Fruit fly (Drosophila melanogaster) whole organism, wandering third instar larva: Measurements from ENCODE around the gene CG11555.

Experiments
- Abd-B ChIP-seq: fragments of >200 bp; optimal IDR thresholded peaks from 2 replicates; lab custom pipeline; 2017; ENCODE audit warnings: missing biosample characterization, missing genetic modification characterization
- CG32264 ChIP-seq: fragments of 200-800 bp; sonication (Bioruptor generic); optimal IDR thresholded peaks from 2 replicates; lab custom pipeline; 2016; ENCODE audit warnings: missing biosample characterization, missing genetic modification characterization
- CG9705 ChIP-seq: fragments of 200-800 bp; sonication (Bioruptor generic); optimal IDR thresholded peaks from 2 replicates; lab custom pipeline; 2018; ENCODE audit warnings: missing biosample characterization, mild to moderate bottlenecking, missing genetic modification characterization
- CrebA ChIP-seq: fragments of 200-800 bp; sonication (Bioruptor generic); optimal IDR thresholded peaks from 2 replicates; lab custom pipeline; 2016; ENCODE audit warnings: missing biosample characterization, mild to moderate bottlenecking, missing genetic modification characterization, borderline replicate concordance
- Dfd ChIP-seq: fragments of >200 bp; optimal IDR thresholded peaks from 2 replicates; lab custom pipeline; 2017; ENCODE audit warnings: missing biosample characterization, missing genetic modification characterization
- Dif ChIP-seq: fragments of 200-275, 200-300 bp; sonication (Bioruptor generic); optimal IDR thresholded peaks from 2 replicates; lab custom pipeline; 2018; ENCODE audit warnings: missing biosample characterization, missing genetic modification characterization; ENCODE audit not compliant: partially characterized antibody
- GATAd ChIP-seq: sonication (Bioruptor generic); optimal IDR thresholded peaks from 2 replicates; lab custom pipeline; 2016; ENCODE audit warnings: missing biosample characterization, missing genetic modification characterization
- HLH106 ChIP-seq: fragments of 200-800 bp; optimal IDR thresholded peaks from 3 replicates; lab custom pipeline; 2019; ENCODE audit warnings: missing biosample characterization, mild to moderate bottlenecking, missing genetic modification characterization, moderate library complexity
- Hnf4 ChIP-seq: fragments of 200-800 bp; sonication (Bioruptor generic); optimal IDR thresholded peaks from 2 replicates; lab custom pipeline; 2016; ENCODE audit warnings: missing biosample characterization, mild to moderate bottlenecking, missing genetic modification characterization
- Hr78 ChIP-seq: fragments of >200 bp; optimal IDR thresholded peaks from 2 replicates; lab custom pipeline; 2017; ENCODE audit warnings: missing biosample characterization, missing genetic modification characterization
- Hr83 ChIP-seq: fragments of 200-300 bp; sonication (Bioruptor generic); optimal IDR thresholded peaks from 2 replicates; lab custom pipeline; 2016; ENCODE audit warnings: missing biosample characterization, mild to moderate bottlenecking, missing genetic modification characterization, moderate library complexity; ENCODE audit not compliant: poor library complexity, severe bottlenecking
- Jra ChIP-seq: sonication (Bioruptor generic); optimal IDR thresholded peaks from 2 replicates; lab custom pipeline; 2016; ENCODE audit warnings: missing biosample characterization, missing genetic modification characterization
- Mio ChIP-seq: sonication (Bioruptor generic); optimal IDR thresholded peaks from 2 replicates; lab custom pipeline; 2016; ENCODE audit warnings: missing biosample characterization, missing genetic modification characterization
- Myc ChIP-seq: fragments of >200 bp; optimal IDR thresholded peaks from 2 replicates; lab custom pipeline; 2017
- N ChIP-seq: fragments of >200 bp; optimal IDR thresholded peaks from 2 replicates; lab custom pipeline; 2018; ENCODE audit warnings: missing biosample characterization, missing external identifiers, missing genetic modification characterization
- OdsH ChIP-seq: fragments of 200-800 bp; sonication (Bioruptor generic); optimal IDR thresholded peaks from 2 replicates; lab custom pipeline; 2016; ENCODE audit warnings: missing biosample characterization, mild to moderate bottlenecking, missing genetic modification characterization
- Rel ChIP-seq, 2 experiments: fragments of 200-800 bp; sonication (Bioruptor generic) in 1 of 2; optimal IDR thresholded peaks; 2 replicates in 1 of 2; 3 replicates in 1 of 2; lab custom pipeline; 2016 to 2019; ENCODE audit warnings: mild to moderate bottlenecking in 2 of 2, missing biosample characterization in 2 of 2, missing genetic modification characterization in 2 of 2, moderate library complexity in 1 of 2
- Sp1 ChIP-seq: fragments of 200-800 bp; sonication (Bioruptor generic); optimal IDR thresholded peaks from 3 replicates; lab custom pipeline; 2019; ENCODE audit warnings: missing biosample characterization, mild to moderate bottlenecking, missing genetic modification characterization, moderate library complexity
- Vsx2 ChIP-seq: fragments of 200-300, 225-300 bp; sonication (Bioruptor generic); optimal IDR thresholded peaks from 2 replicates; lab custom pipeline; 2018; ENCODE audit warnings: missing biosample characterization, missing genetic modification characterization; ENCODE audit not compliant: partially characterized antibody
- br ChIP-seq: fragments of 200-800 bp; sonication (Bioruptor generic); optimal IDR thresholded peaks from 2 replicates; lab custom pipeline; 2016; ENCODE audit warnings: missing biosample characterization, missing genetic modification characterization
- brk ChIP-seq: fragments of 200-800 bp; sonication (Bioruptor generic); optimal IDR thresholded peaks from 2 replicates; lab custom pipeline; 2016; ENCODE audit warnings: missing biosample characterization, mild to moderate bottlenecking, missing genetic modification characterization
- dl ChIP-seq, 2 experiments: fragments of 175-275, 200-275 bp in 1 of 2; fragments of 200-275 bp in 1 of 2; sonication (Bioruptor generic); optimal IDR thresholded peaks; lab custom pipeline; 2018; ENCODE audit warnings: mild to moderate bottlenecking in 2 of 2, missing biosample characterization in 2 of 2, missing genetic modification characterization in 2 of 2, moderate library complexity in 2 of 2; ENCODE audit not compliant: partially characterized antibody in 2 of 2, insufficient read depth in 1 of 2
- dmrt93B ChIP-seq: fragments of 200-800 bp; sonication (Bioruptor generic); optimal IDR thresholded peaks from 2 replicates; lab custom pipeline; 2018; ENCODE audit warnings: missing biosample characterization, mild to moderate bottlenecking, missing genetic modification characterization
- dsf ChIP-seq: sonication (Bioruptor generic); optimal IDR thresholded peaks from 2 replicates; lab custom pipeline; 2016; ENCODE audit warnings: missing biosample characterization, missing genetic modification characterization, borderline replicate concordance
- ey ChIP-seq: fragments of 200-800 bp; sonication (Bioruptor generic); optimal IDR thresholded peaks from 2 replicates; lab custom pipeline; 2016; ENCODE audit warnings: missing biosample characterization, missing genetic modification characterization
- foxo ChIP-seq, 2 experiments: fragments of 200-800 bp; sonication (Bioruptor generic); optimal IDR thresholded peaks; 2 replicates in 1 of 2; 3 replicates in 1 of 2; lab custom pipeline; 2016 to 2017; ENCODE audit warnings: missing biosample characterization in 2 of 2, missing genetic modification characterization in 2 of 2
- fru ChIP-seq: fragments of 200-800 bp; sonication (Bioruptor generic); optimal IDR thresholded peaks from 3 replicates; lab custom pipeline; 2016; ENCODE audit warnings: missing biosample characterization, mild to moderate bottlenecking, missing genetic modification characterization
- h ChIP-seq: fragments of 200-800 bp; sonication (Bioruptor generic); optimal IDR thresholded peaks from 3 replicates; lab custom pipeline; 2016; ENCODE audit warnings: missing biosample characterization, mild to moderate bottlenecking, missing genetic modification characterization
- jim ChIP-seq: fragments of 175-275, 200-325 bp; sonication (Bioruptor generic); optimal IDR thresholded peaks from 2 replicates; lab custom pipeline; 2016; ENCODE audit warnings: missing biosample characterization, mild to moderate bottlenecking, missing genetic modification characterization
- lola ChIP-seq: fragments of >200 bp; optimal IDR thresholded peaks from 2 replicates; lab custom pipeline; 2017; ENCODE audit warnings: missing biosample characterization, missing genetic modification characterization
- pan ChIP-seq: fragments of >200 bp; optimal IDR thresholded peaks from 2 replicates; lab custom pipeline; 2017
- psq ChIP-seq: fragments of 200-800 bp; sonication (Bioruptor generic); optimal IDR thresholded peaks from 3 replicates; lab custom pipeline; 2017; ENCODE audit warnings: missing biosample characterization, mild to moderate bottlenecking, missing genetic modification characterization, moderate library complexity
- rgr ChIP-seq: fragments of 200-800 bp; sonication (Bioruptor generic); optimal IDR thresholded peaks from 3 replicates; lab custom pipeline; 2016; ENCODE audit warnings: missing biosample characterization, mild to moderate bottlenecking, missing genetic modification characterization
- sage ChIP-seq: fragments of 200-800 bp; sonication (Bioruptor generic); optimal IDR thresholded peaks from 2 replicates; lab custom pipeline; 2016; ENCODE audit warnings: missing biosample characterization, mild to moderate bottlenecking, missing genetic modification characterization
- sv ChIP-seq: fragments of 200-800 bp; sonication (Bioruptor generic); optimal IDR thresholded peaks from 3 replicates; lab custom pipeline; 2016; ENCODE audit warnings: missing biosample characterization, missing genetic modification characterization
- tai ChIP-seq: sonication (Bioruptor generic); optimal IDR thresholded peaks from 2 replicates; lab custom pipeline; 2016; ENCODE audit warnings: missing biosample characterization, missing genetic modification characterization
- usp ChIP-seq: fragments of >200 bp; optimal IDR thresholded peaks from 2 replicates; lab custom pipeline; 2017; ENCODE audit warnings: missing biosample characterization, missing genetic modification characterization
- woc ChIP-seq: sonication (Bioruptor generic); optimal IDR thresholded peaks from 2 replicates; lab custom pipeline; 2016; ENCODE audit warnings: missing biosample characterization, mild to moderate bottlenecking, missing genetic modification characterization

CG11555 gene

dm6 chr2L:285596-286023, 12.0 kb downstream of the CG11555 start (continued):
- TF ChIP-seq br (GFP tag; lab: Kevin White, UChicago) (peak; percentile 55), Abd-B (no peak), Dfd (GFP tag; lab: Kevin White, UChicago) (no peak)
- TF ChIP-seq, all 38 proteins: peak for 15

- TF ChIP-seq fru: peak; percentile 90
- peak; percentile 93 for TF ChIP-seq psq (GFP tag; lab: Kevin White, UChicago)
- peak; percentile 58 for TF ChIP-seq CG9705
- no peak for TF ChIP-seq pan
- TF ChIP-seq rgr (GFP tag; lab: Kevin White, UChicago): peak; percentile 97
- no peak for TF ChIP-seq dl (GFP tag; optimal IDR thresholded peaks at IDR 0.05; lab: Kevin White, UChicago; ENCODE audit: insufficient read depth in 1 of 2, partially characterized antibody in 2 of 2)
- TF ChIP-seq foxo (GFP tag; optimal IDR thresholded peaks at IDR 0.05; lab: Kevin White, UChicago): peak; percentile 70 to 96
- TF ChIP-seq tai (GFP tag; lab: Kevin White, UChicago): no peak
- no peak for TF ChIP-seq N (GFP tag; lab: Kevin White, UChicago)
- TF ChIP-seq jim (GFP tag; lab: Kevin White, UChicago): peak; percentile 13
- TF ChIP-seq Mio (GFP tag; lab: Kevin White, UChicago): peak; percentile 66
- no peak for TF ChIP-seq brk (GFP tag; lab: Kevin White, UChicago)
- TF ChIP-seq ey (GFP tag; lab: Kevin White, UChicago): peak; percentile 90
- TF ChIP-seq Myc (lab: Kevin White, UChicago): no peak
- TF ChIP-seq Abd-B: no peak
- peak; percentile 79 for TF ChIP-seq HLH106 (tag; lab: Kevin White, UChicago)
- TF ChIP-seq Sp1 (GFP tag; lab: Kevin White, UChicago): peak; percentile 83
- no peak for TF ChIP-seq Dfd (GFP tag; lab: Kevin White, UChicago)
- peak; percentile 63 for TF ChIP-seq CG32264 (GFP tag; lab: Kevin White, UChicago)
- TF ChIP-seq Hr83: peak; percentile 98
- no peak for TF ChIP-seq Vsx2 (GFP tag; lab: Kevin White, UChicago)
- peak; percentile 16 for TF ChIP-seq dsf (GFP tag; lab: Kevin White, UChicago)
- TF ChIP-seq woc (GFP tag; lab: Kevin White, UChicago): peak; percentile 84
- TF ChIP-seq Hr78 (GFP tag; lab: Kevin White, UChicago): no peak
- peak; percentile 36 for TF ChIP-seq sv (GFP tag; lab: Kevin White, UChicago)
- peak; percentile 55 for TF ChIP-seq dmrt93B (GFP tag; lab: Kevin White, UChicago)
- no peak for TF ChIP-seq GATAd (GFP tag; lab: Kevin White, UChicago)
- TF ChIP-seq OdsH (GFP tag; lab: Kevin White, UChicago): peak; percentile 91
- TF ChIP-seq h (GFP tag; lab: Kevin White, UChicago): peak; percentile 95
- TF ChIP-seq sage (GFP tag; lab: Kevin White, UChicago): peak; percentile 69
- peak; percentile 52 for TF ChIP-seq Rel (GFP tag; optimal IDR thresholded peaks at IDR 0.05; lab: Kevin White, UChicago)
- TF ChIP-seq Rel (tag; optimal IDR thresholded peaks at IDR 0.05; lab: Kevin White, UChicago): peak; percentile 74
- no peak for TF ChIP-seq CrebA
- TF ChIP-seq Jra: peak; percentile 81
- TF ChIP-seq Hnf4 (GFP tag; lab: Kevin White, UChicago): peak; percentile 98
- TF ChIP-seq lola: no peak
- TF ChIP-seq Dif: no peak
- TF ChIP-seq usp (GFP tag; lab: Kevin White, UChicago): no peak
- peak; percentile 92 for TF ChIP-seq br (GFP tag; lab: Kevin White, UChicago)
Observed at dm6 chr2L:286421-286820, 12.8 kb downstream of the CG11555 start.

dm6 chr2L:289044-289443, 15.4 kb downstream of the CG11555 start, which contains the start of gene Amnionless:
TSS of gene Amnionless (minus strand) at chr2L:289144.
- no peak for TF ChIP-seq CrebA
- TF ChIP-seq jim (GFP tag; lab: Kevin White, UChicago): no peak
- TF ChIP-seq woc (GFP tag; lab: Kevin White, UChicago): no peak
- no peak for TF ChIP-seq dl (GFP tag; optimal IDR thresholded peaks at IDR 0.05; lab: Kevin White, UChicago; ENCODE audit: insufficient read depth in 1 of 2, partially characterized antibody in 2 of 2)
- TF ChIP-seq HLH106 (tag; lab: Kevin White, UChicago): no peak
- no peak for TF ChIP-seq Mio (GFP tag; lab: Kevin White, UChicago)
- no peak for TF ChIP-seq Jra
- TF ChIP-seq rgr (GFP tag; lab: Kevin White, UChicago): no peak
- no peak for TF ChIP-seq pan
- no peak for TF ChIP-seq Dif
- TF ChIP-seq OdsH (GFP tag; lab: Kevin White, UChicago): no peak
- TF ChIP-seq Dfd (GFP tag; lab: Kevin White, UChicago): no peak
